Worm (Caenorhabditis elegans): ENCODE results near the gene Y34B4A.2.

ce11 chrX:5283531-5283930, 4.2 kb downstream of the Y34B4A.2 start, which contains the start of gene vps-41:
- TF ChIP-seq snpc-4 (GFP tag; optimal IDR thresholded peaks at IDR 0.05) = no peak
- TF ChIP-seq snpc-4 (tag; optimal IDR thresholded peaks at IDR 0.05) = no peak
- TF ChIP-seq him-1 (tag; optimal IDR thresholded peaks at IDR 0.05) = no peak
- no peak for TF ChIP-seq hmg-20 (GFP tag; IDR thresholded peaks at IDR 0.05)
- no peak for TF ChIP-seq F10E7.11 (tag; optimal IDR thresholded peaks at IDR 0.05)
- no peak for TF ChIP-seq snpc-3.4 (tag; optimal IDR thresholded peaks at IDR 0.05)
- TF ChIP-seq dpl-1 (GFP tag; optimal IDR thresholded peaks at IDR 0.05) = no peak
- TF ChIP-seq B0261.1 (tag; optimal IDR thresholded peaks at IDR 0.05) = no peak
- TF ChIP-seq madf-10 (tag; optimal IDR thresholded peaks at IDR 0.05) = no peak
- TF ChIP-seq ama-1 (optimal IDR thresholded peaks at IDR 0.05) = no peak
- no peak for TF ChIP-seq ama-1 (GFP tag; optimal IDR thresholded peaks at IDR 0.05)
